Fruit fly (Drosophila melanogaster): ENCODE results near the gene Ets96B.

Ets96B gene

dm6 chr3R:24749055-24749992 is 38.5 kb upstream of the Ets96B start, which contains the start of gene tld (continued):
- TF ChIP-seq CG9797 (GFP tag; optimal IDR thresholded peaks at IDR 0.05) (no peak), D (optimal IDR thresholded peaks at IDR 0.05) (peak; percentile 78), D (GFP tag; optimal IDR thresholded peaks at IDR 0.05) (no peak), ewg (GFP tag; optimal IDR thresholded peaks at IDR 0.05) (no peak), CG10543 (GFP tag; optimal IDR thresholded peaks at IDR 0.05) (no peak), CG15479 (GFP tag; optimal IDR thresholded peaks at IDR 0.05) (peak; percentile 54), CG30403 (GFP tag; optimal IDR thresholded peaks at IDR 0.05) (no peak), CG14441 (GFP tag; IDR thresholded peaks at IDR 0.05) (no peak), CG12299 (tag; optimal IDR thresholded peaks at IDR 0.05) (no peak), Atf6 (GFP tag; IDR thresholded peaks at IDR 0.05) (no peak), Xrp1 (GFP tag; IDR thresholded peaks at IDR 0.05) (no peak), emc (GFP tag; optimal IDR thresholded peaks at IDR 0.05) (no peak), dan (GFP tag; IDR thresholded peaks at IDR 0.05) (no peak), cad (GFP tag; optimal IDR thresholded peaks at IDR 0.05) (peak; percentile 98), Dip3 (GFP tag; optimal IDR thresholded peaks at IDR 0.05) (no peak), CG18011 (GFP tag; optimal IDR thresholded peaks at IDR 0.05) (no peak), CG31388 (GFP tag; optimal IDR thresholded peaks at IDR 0.05) (no peak), hbn (GFP tag; IDR thresholded peaks at IDR 0.05; ENCODE audit: partially characterized antibody) (no peak), dmrt11E (tag; optimal IDR thresholded peaks at IDR 0.05) (no peak), toy (GFP tag; IDR thresholded peaks at IDR 0.05) (no peak), CG12071 (GFP tag; optimal IDR thresholded peaks at IDR 0.05) (no peak), CG7786 (GFP tag; optimal IDR thresholded peaks at IDR 0.05) (no peak)

DNA sequence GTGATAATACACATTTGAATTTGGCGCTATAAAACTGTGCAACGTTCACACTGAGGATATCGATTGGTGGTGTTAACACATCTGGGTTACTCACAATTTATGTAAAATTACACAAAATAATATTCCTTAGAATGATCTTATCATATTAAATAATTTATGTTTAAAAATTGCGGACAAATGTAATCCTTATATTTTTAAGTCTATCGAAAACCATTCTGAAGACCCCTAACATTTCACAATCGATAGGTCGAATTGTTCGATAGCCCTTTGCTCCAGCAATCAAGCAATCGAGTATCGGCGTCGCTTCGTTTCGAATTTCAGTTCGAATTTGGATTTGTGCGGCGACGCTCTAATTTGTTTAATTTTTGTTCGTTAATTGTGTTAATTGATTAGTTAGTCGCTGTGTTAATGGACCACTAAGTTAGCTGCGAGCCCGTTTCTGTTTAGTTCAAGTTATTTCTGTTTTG is 34.3 kb upstream of the Ets96B start, which contains the start of gene asp:
Gene asp, plus strand, starts transcription at position 289 of the 467 bp plus-strand sequence.
- TF ChIP-seq nmo (GFP tag; optimal IDR thresholded peaks at IDR 0.05) (peak; percentile 54), CG8359 (GFP tag; optimal IDR thresholded peaks at IDR 0.05; ENCODE audit: borderline replicate concordance) (no peak), Scr (GFP tag; IDR thresholded peaks at IDR 0.05; ENCODE audit: partially characterized antibody) (peak; percentile 85), CG6683 (GFP tag; optimal IDR thresholded peaks at IDR 0.05) (no peak), CG17328 (GFP tag; IDR thresholded peaks at IDR 0.05) (no peak), pb (GFP tag; optimal IDR thresholded peaks at IDR 0.05) (no peak), CG11504 (tag; optimal IDR thresholded peaks at IDR 0.05) (no peak), CG15514 (GFP tag; optimal IDR thresholded peaks at IDR 0.05) (peak; percentile 56), gce (GFP tag; IDR thresholded peaks at IDR 0.05) (no peak), odd (GFP tag; optimal IDR thresholded peaks at IDR 0.05) (no peak), psq (GFP tag; optimal IDR thresholded peaks at IDR 0.05) (no peak), Adf1 (GFP tag; IDR thresholded peaks at IDR 0.05) (no peak), crol (GFP tag; IDR thresholded peaks at IDR 0.05) (no peak), CG17186 (GFP tag; optimal IDR thresholded peaks at IDR 0.05) (peak; percentile 67), CG7839 (tag; optimal IDR thresholded peaks at IDR 0.05) (no peak), CG13624 (GFP tag; optimal IDR thresholded peaks at IDR 0.05) (no peak), sob (GFP tag; IDR thresholded peaks at IDR 0.05) (0 out of 2 replicates have a peak, but pooled peaks have one; percentile 21), CG7963 (GFP tag; IDR thresholded peaks at IDR 0.05; ENCODE audit: partially characterized antibody) (peak; percentile 90), twi (tag; optimal IDR thresholded peaks at IDR 0.05) (no peak), gem (tag; optimal IDR thresholded peaks at IDR 0.05) (no peak), Dll (GFP tag; IDR thresholded peaks at IDR 0.05; ENCODE audit: partially characterized antibody) (peak; percentile 93), CG14965 (GFP tag; optimal IDR thresholded peaks at IDR 0.05; ENCODE audit: borderline replicate concordance) (no peak), pros (GFP tag; optimal IDR thresholded peaks at IDR 0.05) (no peak), tup (GFP tag; optimal IDR thresholded peaks at IDR 0.05) (no peak), CG10267 (tag; optimal IDR thresholded peaks at IDR 0.05) (no peak), Doc3 (GFP tag; IDR thresholded peaks at IDR 0.05; ENCODE audit: partially characterized antibody) (peak; percentile 84), pfk (GFP tag; optimal IDR thresholded peaks at IDR 0.05) (no peak)
